Fruit fly (Drosophila melanogaster): ENCODE measurements around the gene Evi5.

The Evi5 gene

DNA sequence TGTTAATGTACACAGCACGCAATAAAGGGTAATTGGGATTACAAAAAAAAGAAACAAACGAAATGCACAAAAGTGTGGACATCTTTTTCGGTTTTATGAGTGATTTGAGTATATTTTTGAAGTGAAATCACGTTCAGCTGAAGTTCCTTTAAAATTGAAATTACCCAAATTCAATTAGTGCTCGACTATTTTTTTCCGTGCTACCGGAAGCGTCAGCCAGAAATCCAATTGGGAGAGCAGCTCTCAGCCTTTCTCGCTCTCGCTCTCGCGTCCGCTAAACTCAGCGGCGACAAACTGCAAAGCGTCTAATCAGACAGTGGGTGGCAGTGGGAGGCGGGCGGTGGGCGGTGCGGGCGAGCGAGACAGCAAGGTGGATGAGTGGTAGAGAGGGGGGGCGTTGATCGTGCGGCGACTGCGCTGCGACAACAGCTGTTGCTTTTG lies 30.9 kb downstream of the Evi5 start:
- TF ChIP-seq Crg-1 (GFP tag; optimal IDR thresholded peaks at IDR 0.05) (peak; percentile 70), cnc (optimal IDR thresholded peaks at IDR 0.05) (no peak), CG7101 (tag; optimal IDR thresholded peaks at IDR 0.05) (peak; percentile 89), toe (GFP tag; optimal IDR thresholded peaks at IDR 0.05) (peak; percentile 59), CG11617 (GFP tag; optimal IDR thresholded peaks at IDR 0.05) (peak; percentile 92), CG12768 (GFP tag; optimal IDR thresholded peaks at IDR 0.05) (peak; percentile 92), pad (GFP tag; optimal IDR thresholded peaks at IDR 0.05) (peak; percentile 74), CG5204 (GFP tag; optimal IDR thresholded peaks at IDR 0.05) (peak; percentile 80), CG7045 (GFP tag; optimal IDR thresholded peaks at IDR 0.05) (peak; percentile 90), CG33017 (tag; optimal IDR thresholded peaks at IDR 0.05) (peak; percentile 86), Mnt (GFP tag; optimal IDR thresholded peaks at IDR 0.05) (peak; percentile 78), CG14711 (tag; optimal IDR thresholded peaks at IDR 0.05) (peak; percentile 88), Clk (GFP tag; optimal IDR thresholded peaks at IDR 0.05) (peak; percentile 98), ovo (GFP tag; optimal IDR thresholded peaks at IDR 0.05) (peak; percentile 99), bab1 (GFP tag; optimal IDR thresholded peaks at IDR 0.05) (peak; percentile 98), cic (GFP tag; optimal IDR thresholded peaks at IDR 0.05) (peak; percentile 99), kay (GFP tag; ENCODE audit: borderline replicate concordance) (peak; percentile 92), tj (GFP tag; optimal IDR thresholded peaks at IDR 0.05) (peak; percentile 87), CG1620 (GFP tag; optimal IDR thresholded peaks at IDR 0.05) (peak; percentile 57), Hr96 (GFP tag; optimal IDR thresholded peaks at IDR 0.05) (peak; percentile 88)

- TF ChIP-seq CG7101 (tag; optimal IDR thresholded peaks at IDR 0.05) (no peak), CG7045 (GFP tag; optimal IDR thresholded peaks at IDR 0.05) (no peak)
Observed at dm6 chrX:11422532-11422931, 31.7 kb downstream of the Evi5 start, which contains the start of gene Gs2. Gs2 (plus strand) TSS chrX:11422832.

dm6 chrX:11422071-11422470 lies 32.1 kb downstream of the Evi5 start:
- TF ChIP-seq kay (GFP tag; ENCODE audit: borderline replicate concordance) (peak; percentile 14), Hr96 (GFP tag; optimal IDR thresholded peaks at IDR 0.05) (no peak)

DNA sequence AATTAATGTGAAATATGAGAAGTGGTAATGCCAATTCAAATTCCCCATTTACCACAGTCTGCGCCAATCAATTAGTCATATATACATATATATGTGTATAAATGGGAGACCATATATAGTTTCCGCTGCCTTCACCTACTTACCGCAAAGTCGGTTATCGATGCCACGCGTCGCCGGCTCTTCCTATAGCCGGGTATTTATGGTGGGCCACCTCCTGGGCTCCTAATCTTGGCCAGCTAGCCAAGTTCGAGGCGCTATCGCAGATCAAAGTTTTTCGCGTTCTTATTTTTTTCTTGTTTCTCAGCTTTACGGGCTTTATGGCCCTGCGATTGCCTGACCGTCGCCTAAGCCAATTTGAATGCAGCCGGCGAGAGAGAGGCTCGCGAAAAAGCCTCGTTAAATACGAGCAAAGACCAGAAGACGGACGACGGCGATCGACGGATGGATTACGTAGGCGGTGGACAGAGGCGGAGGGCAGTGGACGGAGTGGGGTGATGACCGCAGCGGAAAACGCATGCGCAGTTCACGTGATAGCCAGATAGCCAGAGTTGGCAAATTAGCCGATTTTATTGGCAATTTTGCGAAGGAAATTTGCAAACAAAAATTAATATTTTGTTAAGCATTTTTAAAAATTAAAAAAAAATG lies 33.3 kb downstream of the Evi5 start:
- TF ChIP-seq Clk (GFP tag; optimal IDR thresholded peaks at IDR 0.05) (no peak), pad (GFP tag; optimal IDR thresholded peaks at IDR 0.05) (no peak), bab1 (GFP tag; optimal IDR thresholded peaks at IDR 0.05) (no peak), CG14711 (tag; optimal IDR thresholded peaks at IDR 0.05) (no peak), CG7101 (tag; optimal IDR thresholded peaks at IDR 0.05) (no peak), ovo (GFP tag; optimal IDR thresholded peaks at IDR 0.05) (no peak), Crg-1 (GFP tag; optimal IDR thresholded peaks at IDR 0.05) (no peak), Hr96 (GFP tag; optimal IDR thresholded peaks at IDR 0.05) (no peak)

DNA sequence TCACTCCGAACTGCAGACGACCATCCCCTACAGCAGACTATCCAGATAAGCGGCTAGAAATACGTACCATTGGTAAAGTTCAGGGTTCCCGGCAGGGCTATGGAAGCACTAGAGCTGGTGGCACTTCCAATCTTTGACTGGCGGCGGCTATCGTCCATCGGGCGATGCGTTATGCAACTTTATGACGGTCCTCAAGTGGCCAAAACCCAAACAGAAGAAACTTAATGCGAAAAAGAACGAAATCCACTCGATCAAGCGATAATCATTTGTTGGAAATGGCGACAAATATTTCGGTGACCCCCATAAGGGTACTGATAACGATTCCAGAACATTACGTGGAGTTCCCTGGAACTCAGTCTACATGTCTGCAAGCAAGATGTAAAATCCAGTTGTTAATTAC lies 34.2 kb downstream of the Evi5 start:
- no peak for TF ChIP-seq bab1 (GFP tag; optimal IDR thresholded peaks at IDR 0.05)
- TF ChIP-seq toe (GFP tag; optimal IDR thresholded peaks at IDR 0.05): no peak
- no peak for TF ChIP-seq pad (GFP tag; optimal IDR thresholded peaks at IDR 0.05)
- no peak for TF ChIP-seq cic (GFP tag; optimal IDR thresholded peaks at IDR 0.05)
- no peak for TF ChIP-seq tj (GFP tag; optimal IDR thresholded peaks at IDR 0.05)
- TF ChIP-seq CG33017 (tag; optimal IDR thresholded peaks at IDR 0.05): no peak
- no peak for TF ChIP-seq CG7101 (tag; optimal IDR thresholded peaks at IDR 0.05)
- TF ChIP-seq CG5204 (GFP tag; optimal IDR thresholded peaks at IDR 0.05): no peak

DNA sequence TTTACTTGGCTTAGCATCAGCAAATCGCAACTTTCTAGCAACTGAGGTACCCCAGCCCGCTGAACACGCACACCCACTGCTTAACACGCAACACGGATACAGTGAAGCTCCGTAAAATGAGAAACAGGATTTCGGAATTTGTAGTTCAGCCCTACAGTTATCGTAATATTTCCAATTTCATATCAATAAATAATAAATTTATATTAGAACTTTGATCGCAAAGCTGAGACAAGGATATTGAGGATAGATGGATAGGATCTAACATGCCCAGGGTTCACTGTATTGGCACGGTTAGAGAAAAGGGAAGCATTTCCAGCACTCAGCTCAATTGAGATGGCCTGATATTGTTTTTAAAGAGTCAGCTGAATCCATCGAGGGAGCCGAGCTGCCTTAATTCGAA lies 35.0 kb downstream of the Evi5 start:
- no peak for TF ChIP-seq Mnt (GFP tag; optimal IDR thresholded peaks at IDR 0.05)
- no peak for TF ChIP-seq pad (GFP tag; optimal IDR thresholded peaks at IDR 0.05)
- no peak for TF ChIP-seq toe (GFP tag; optimal IDR thresholded peaks at IDR 0.05)
- no peak for TF ChIP-seq Crg-1 (GFP tag; optimal IDR thresholded peaks at IDR 0.05)
- TF ChIP-seq CG5204 (GFP tag; optimal IDR thresholded peaks at IDR 0.05): no peak
- no peak for TF ChIP-seq CG14711 (tag; optimal IDR thresholded peaks at IDR 0.05)
- no peak for TF ChIP-seq Hr96 (GFP tag; optimal IDR thresholded peaks at IDR 0.05)
- no peak for TF ChIP-seq Clk (GFP tag; optimal IDR thresholded peaks at IDR 0.05)
- TF ChIP-seq cnc (optimal IDR thresholded peaks at IDR 0.05): no peak
- no peak for TF ChIP-seq tj (GFP tag; optimal IDR thresholded peaks at IDR 0.05)
- no peak for TF ChIP-seq CG33017 (tag; optimal IDR thresholded peaks at IDR 0.05)
- no peak for TF ChIP-seq ovo (GFP tag; optimal IDR thresholded peaks at IDR 0.05)
- TF ChIP-seq kay (GFP tag; ENCODE audit: borderline replicate concordance): no peak
- TF ChIP-seq CG7045 (GFP tag; optimal IDR thresholded peaks at IDR 0.05): no peak
- no peak for TF ChIP-seq CG11617 (GFP tag; optimal IDR thresholded peaks at IDR 0.05)
- TF ChIP-seq CG1620 (GFP tag; optimal IDR thresholded peaks at IDR 0.05): no peak
- no peak for TF ChIP-seq CG7101 (tag; optimal IDR thresholded peaks at IDR 0.05)
- TF ChIP-seq cic (GFP tag; optimal IDR thresholded peaks at IDR 0.05): no peak

- TF ChIP-seq pad (GFP tag; optimal IDR thresholded peaks at IDR 0.05) (no peak), CG5204 (GFP tag; optimal IDR thresholded peaks at IDR 0.05) (no peak), CG12768 (GFP tag; optimal IDR thresholded peaks at IDR 0.05) (no peak), CG14711 (tag; optimal IDR thresholded peaks at IDR 0.05) (no peak), tj (GFP tag; optimal IDR thresholded peaks at IDR 0.05) (no peak), Crg-1 (GFP tag; optimal IDR thresholded peaks at IDR 0.05) (no peak), CG33017 (tag; optimal IDR thresholded peaks at IDR 0.05) (no peak), CG11617 (GFP tag; optimal IDR thresholded peaks at IDR 0.05) (no peak), bab1 (GFP tag; optimal IDR thresholded peaks at IDR 0.05) (no peak), CG1620 (GFP tag; optimal IDR thresholded peaks at IDR 0.05) (no peak), ovo (GFP tag; optimal IDR thresholded peaks at IDR 0.05) (no peak), Hr96 (GFP tag; optimal IDR thresholded peaks at IDR 0.05) (no peak), Clk (GFP tag; optimal IDR thresholded peaks at IDR 0.05) (no peak), CG7045 (GFP tag; optimal IDR thresholded peaks at IDR 0.05) (no peak), cic (GFP tag; optimal IDR thresholded peaks at IDR 0.05) (no peak), cnc (optimal IDR thresholded peaks at IDR 0.05) (no peak), Mnt (GFP tag; optimal IDR thresholded peaks at IDR 0.05) (no peak), toe (GFP tag; optimal IDR thresholded peaks at IDR 0.05) (no peak), CG7101 (tag; optimal IDR thresholded peaks at IDR 0.05) (no peak)
Observed at dm6 chrX:11417322-11417721, 36.9 kb downstream of the Evi5 start, which contains the start of the genes Gr10a and Or10a. Gr10a (minus strand) TSS chrX:11417422. Or10a (minus strand) TSS chrX:11417422.

All from whole organism, adult.